Fruit fly (Drosophila melanogaster): Measurements from ENCODE around the gene sgl.
A peak's percentile ranks its signal among the peaks of the same experiment; 100 is the strongest.

Gene sgl

DNA sequence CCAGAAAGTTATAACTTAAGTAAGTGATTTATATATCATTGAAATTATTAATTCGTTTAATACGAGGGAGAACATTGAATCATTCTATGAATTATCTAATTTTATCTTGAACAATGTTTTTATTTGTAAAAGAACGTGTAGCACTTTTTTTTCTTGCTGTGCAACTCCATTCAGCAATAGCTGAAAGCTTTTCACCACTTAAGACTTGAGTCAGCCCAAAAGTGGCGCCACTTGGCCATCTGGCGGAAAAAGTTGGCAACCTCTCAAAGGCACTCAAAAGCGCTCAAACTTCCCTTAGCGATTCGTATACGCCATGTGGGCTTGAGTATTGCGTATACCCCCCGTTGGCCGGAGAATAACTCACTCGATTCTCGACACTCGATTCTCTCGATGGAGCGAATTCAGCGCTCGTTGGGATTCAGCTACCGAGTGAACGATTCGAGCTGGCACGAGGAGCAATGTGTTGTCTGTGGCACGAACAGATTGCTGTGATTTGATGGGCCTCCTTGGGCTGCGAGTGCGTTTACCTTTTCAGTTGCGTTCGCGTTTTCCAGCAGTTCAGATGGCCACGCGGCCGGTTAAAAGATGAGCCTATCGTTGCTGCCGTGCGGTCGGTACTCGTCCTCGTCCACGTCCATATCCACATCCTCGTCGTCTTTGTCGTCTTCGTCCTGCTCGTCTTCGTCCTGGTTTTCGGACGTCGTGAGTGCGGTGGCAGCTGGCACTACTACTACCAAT is 49.2 kb upstream of the sgl start (continued):
- no peak for TF ChIP-seq exex (tag; optimal IDR thresholded peaks at IDR 0.05)
- TF ChIP-seq Vsx1 (GFP tag; optimal IDR thresholded peaks at IDR 0.05): no peak
- TF ChIP-seq en (GFP tag; optimal IDR thresholded peaks at IDR 0.05): no peak
- TF ChIP-seq CG2120 (GFP tag; optimal IDR thresholded peaks at IDR 0.05): peak; percentile 64
- TF ChIP-seq run (tag; optimal IDR thresholded peaks at IDR 0.05): no peak
- TF ChIP-seq CG14965 (GFP tag; optimal IDR thresholded peaks at IDR 0.05; ENCODE audit: borderline replicate concordance): no peak
- TF ChIP-seq C15 (GFP tag; IDR thresholded peaks at IDR 0.05): no peak
- TF ChIP-seq Hr78 (GFP tag; optimal IDR thresholded peaks at IDR 0.05): no peak
- TF ChIP-seq fu2 (GFP tag; optimal IDR thresholded peaks at IDR 0.05): no peak
- TF ChIP-seq CG16863 (GFP tag; optimal IDR thresholded peaks at IDR 0.05): no peak
- no peak for TF ChIP-seq pfk (GFP tag; optimal IDR thresholded peaks at IDR 0.05)
- no peak for TF ChIP-seq CG8924 (tag; optimal IDR thresholded peaks at IDR 0.05)
- TF ChIP-seq twi (tag; optimal IDR thresholded peaks at IDR 0.05): no peak
- no peak for TF ChIP-seq eve (GFP tag; optimal IDR thresholded peaks at IDR 0.05)
- no peak for TF ChIP-seq CG43689 (GFP tag; IDR thresholded peaks at IDR 0.05)
- TF ChIP-seq Blimp-1 (GFP tag; optimal IDR thresholded peaks at IDR 0.05): no peak
- peak; percentile 64; the same call in 2 of the 3 replicates for TF ChIP-seq tgo (GFP tag; IDR thresholded peaks at IDR 0.05)
- TF ChIP-seq ftz-f1 (GFP tag; optimal IDR thresholded peaks at IDR 0.05): no peak
- TF ChIP-seq disco-r (GFP tag; optimal IDR thresholded peaks at IDR 0.05): no peak
- peak; percentile 38 for TF ChIP-seq bcd (GFP tag; optimal IDR thresholded peaks at IDR 0.05)
- no peak for TF ChIP-seq CG9817 (tag; optimal IDR thresholded peaks at IDR 0.05)
- no peak for TF ChIP-seq maf-S (GFP tag; optimal IDR thresholded peaks at IDR 0.05)
- no peak for TF ChIP-seq ind (GFP tag; optimal IDR thresholded peaks at IDR 0.05)
- TF ChIP-seq Atf-2 (GFP tag; optimal IDR thresholded peaks at IDR 0.05): no peak
- TF ChIP-seq sens (GFP tag): peak; percentile 64
- TF ChIP-seq CG3407 (GFP tag; optimal IDR thresholded peaks at IDR 0.05): no peak
- TF ChIP-seq CG15073 (GFP tag; optimal IDR thresholded peaks at IDR 0.05): no peak
- no peak for TF ChIP-seq Hmx (GFP tag; optimal IDR thresholded peaks at IDR 0.05)
- peak; percentile 71 for TF ChIP-seq CG14441 (GFP tag; IDR thresholded peaks at IDR 0.05)
- TF ChIP-seq chif (GFP tag; optimal IDR thresholded peaks at IDR 0.05): no peak
- TF ChIP-seq Ets97D (GFP tag; optimal IDR thresholded peaks at IDR 0.05): no peak
- no peak for TF ChIP-seq Elba2 (GFP tag; optimal IDR thresholded peaks at IDR 0.05)
- TF ChIP-seq CG9932 (GFP tag; IDR thresholded peaks at IDR 0.05): peak; percentile 46
- peak; percentile 39; the same call in 1 of the 2 replicates for TF ChIP-seq Awh (GFP tag; IDR thresholded peaks at IDR 0.05)
- TF ChIP-seq bowl (GFP tag; IDR thresholded peaks at IDR 0.05): no peak
- no peak for TF ChIP-seq CG2199 (GFP tag; IDR thresholded peaks at IDR 0.05)
- TF ChIP-seq insv (GFP tag; optimal IDR thresholded peaks at IDR 0.05): no peak
- peak; percentile 37 for TF ChIP-seq Meics (GFP tag; optimal IDR thresholded peaks at IDR 0.05)
- peak; percentile 38 for TF ChIP-seq CG12769 (tag; optimal IDR thresholded peaks at IDR 0.05)
- TF ChIP-seq hth (optimal IDR thresholded peaks at IDR 0.05): no peak
- TF ChIP-seq Ssrp (tag; optimal IDR thresholded peaks at IDR 0.05): no peak
- TF ChIP-seq sna (GFP tag; IDR thresholded peaks at IDR 0.05; ENCODE audit: partially characterized antibody): no peak
- TF ChIP-seq gsb (GFP tag; IDR thresholded peaks at IDR 0.05): no peak
- TF ChIP-seq klu (GFP tag; IDR thresholded peaks at IDR 0.05): no peak
- TF ChIP-seq z (GFP tag; IDR thresholded peaks at IDR 0.05): peak; percentile 98
- TF ChIP-seq Rx (GFP tag; IDR thresholded peaks at IDR 0.05): no peak
- TF ChIP-seq toy (GFP tag; IDR thresholded peaks at IDR 0.05): no peak
- TF ChIP-seq CG15696 (tag; optimal IDR thresholded peaks at IDR 0.05): no peak
- no peak for TF ChIP-seq CG4282 (GFP tag; optimal IDR thresholded peaks at IDR 0.05)
- no peak for TF ChIP-seq aop (GFP tag; IDR thresholded peaks at IDR 0.05)
- no peak for TF ChIP-seq Hr39 (optimal IDR thresholded peaks at IDR 0.05)
- TF ChIP-seq CG13624 (GFP tag; optimal IDR thresholded peaks at IDR 0.05): peak; percentile 21

Data from whole organism, embryonic.